Fruit fly (Drosophila melanogaster) Kc167 (cell line): Measurements from ENCODE around the gene ana1.

Experiments
- Myc ChIP-seq: fragments of >200 bp; optimal IDR thresholded peaks from 2 replicates; lab custom pipeline; 2017; ENCODE audit warnings: missing external identifiers
- Sin3A ChIP-seq: fragments of >200 bp; optimal IDR thresholded peaks from 2 replicates; lab custom pipeline; 2018; ENCODE audit warnings: missing external identifiers
- h ChIP-seq: fragments of >200 bp; optimal IDR thresholded peaks from 3 replicates; lab custom pipeline; 2018; ENCODE audit warnings: missing external identifiers
- insv ChIP-seq: fragments of >200 bp; optimal IDR thresholded peaks from 3 replicates; lab custom pipeline; 2018; ENCODE audit warnings: missing external identifiers
- psq ChIP-seq: fragments of >200 bp; optimal IDR thresholded peaks from 2 replicates; lab custom pipeline; 2017; ENCODE audit warnings: missing external identifiers

dm6 chr3R:24503627-24504026, 26.7 kb upstream of the ana1 start:
- TF ChIP-seq psq (lab: Kevin White, UChicago), result no peak
- no peak for TF ChIP-seq h (lab: Kevin White, UChicago)
- TF ChIP-seq Myc (lab: Kevin White, UChicago), result no peak
- TF ChIP-seq Sin3A (lab: Kevin White, UChicago), result no peak
- no peak for TF ChIP-seq insv (lab: Kevin White, UChicago)
